Worm (Caenorhabditis elegans): ENCODE results near the gene pgp-3.

DNA sequence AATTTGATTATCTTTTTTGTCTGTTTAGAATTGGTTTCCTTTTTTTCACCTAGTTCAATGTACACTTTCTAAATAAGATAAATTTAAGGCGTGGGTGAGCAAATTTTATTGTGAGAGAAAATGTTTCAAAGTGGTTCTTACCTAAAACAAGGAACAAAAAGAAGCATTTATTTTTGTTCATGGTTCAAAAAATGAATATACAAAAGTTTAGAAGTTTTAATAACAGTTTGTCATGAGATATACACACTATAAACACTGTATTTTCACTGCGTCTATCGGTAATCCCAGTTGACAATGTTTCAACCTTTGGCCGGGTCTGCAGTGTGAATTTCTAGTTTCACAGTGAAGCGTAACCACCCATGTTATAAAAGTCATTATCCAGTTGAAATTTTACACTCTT is 36.6 kb upstream of the pgp-3 start, which contains the start of gene F08G12.11:
- TF ChIP-seq nhr-12 (tag; optimal IDR thresholded peaks at IDR 0.05) (no peak), nhr-28 (tag; optimal IDR thresholded peaks at IDR 0.05) (no peak), lin-13 (tag; optimal IDR thresholded peaks at IDR 0.05) (no peak), nhr-76 (tag; optimal IDR thresholded peaks at IDR 0.05) (no peak), ztf-11 (tag; optimal IDR thresholded peaks at IDR 0.05) (no peak)

All from whole organism, mixed stage, embryonic.